Worm (Caenorhabditis elegans): ENCODE results near the gene clec-204.
A peak's percentile ranks its signal among the peaks of the same experiment; 100 is the strongest.

clec-204 gene

DNA sequence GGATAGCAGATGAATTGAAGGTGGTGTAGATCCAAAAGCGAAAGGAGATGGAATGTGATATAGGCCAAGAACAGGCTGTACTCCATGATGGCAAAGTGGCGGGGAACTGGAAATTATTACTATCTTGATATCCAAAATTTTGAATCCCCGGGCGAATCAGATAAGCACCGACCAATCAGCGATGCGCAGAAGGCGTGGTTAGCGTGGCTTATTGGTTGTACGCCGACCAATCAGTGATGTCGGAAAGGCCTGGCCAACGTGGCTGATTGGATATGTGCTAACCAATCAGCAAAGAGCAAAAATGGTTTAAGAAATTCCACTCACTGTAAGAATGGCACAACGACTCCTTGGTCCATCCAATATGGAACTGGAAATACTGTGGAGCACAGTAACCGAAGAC, 23.0 kb downstream of the clec-204 start:
- TF ChIP-seq ceh-82 (tag; optimal IDR thresholded peaks at IDR 0.05) (no peak), alr-1 (tag; optimal IDR thresholded peaks at IDR 0.05) (no peak), snpc-4 (tag; optimal IDR thresholded peaks at IDR 0.05) (no peak), unc-55 (GFP tag; optimal IDR thresholded peaks at IDR 0.05) (no peak), dmd-4 (tag; optimal IDR thresholded peaks at IDR 0.05) (no peak), nhr-23 (tag; optimal IDR thresholded peaks at IDR 0.05) (no peak), nhr-21 (tag; optimal IDR thresholded peaks at IDR 0.05) (no peak)

DNA sequence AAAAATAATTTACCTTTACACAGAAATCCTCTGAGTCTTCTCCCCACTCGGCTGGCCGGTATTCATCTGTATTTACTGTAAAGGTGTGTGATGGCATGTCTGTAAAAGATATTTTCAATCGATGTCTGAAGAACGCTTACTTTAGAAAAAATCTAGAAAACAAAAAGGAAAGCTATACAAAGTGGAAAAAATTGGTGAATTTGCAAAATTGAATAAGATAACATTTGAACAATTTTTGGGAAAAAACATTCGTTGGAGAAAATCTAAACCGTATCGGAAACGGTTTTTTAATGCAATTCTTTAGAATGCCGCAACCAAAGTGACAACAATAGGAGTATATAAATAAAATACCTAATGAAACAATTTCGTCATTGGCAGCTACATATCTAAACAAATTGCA, 25.0 kb downstream of the clec-204 start, which contains the start of gene F36H9.5:
Gene F36H9.5, minus strand, starts transcription at position 101 of the 400 bp plus-strand sequence.
- no peak for TF ChIP-seq ceh-16 (tag; optimal IDR thresholded peaks at IDR 0.05)
- TF ChIP-seq nhr-10 (tag; optimal IDR thresholded peaks at IDR 0.05): no peak
- TF ChIP-seq ztf-4 (tag; optimal IDR thresholded peaks at IDR 0.05): no peak
- no peak for TF ChIP-seq unc-39 (tag; optimal IDR thresholded peaks at IDR 0.05)
- TF ChIP-seq lin-39 (tag; optimal IDR thresholded peaks at IDR 0.05): no peak
- no peak for TF ChIP-seq sma-9 (GFP tag; optimal IDR thresholded peaks at IDR 0.05)
- TF ChIP-seq sma-9 (tag; optimal IDR thresholded peaks at IDR 0.05): no peak
- TF ChIP-seq lsy-2 (tag; optimal IDR thresholded peaks at IDR 0.05): no peak
- no peak for TF ChIP-seq C34F6.9 (tag; optimal IDR thresholded peaks at IDR 0.05)

DNA sequence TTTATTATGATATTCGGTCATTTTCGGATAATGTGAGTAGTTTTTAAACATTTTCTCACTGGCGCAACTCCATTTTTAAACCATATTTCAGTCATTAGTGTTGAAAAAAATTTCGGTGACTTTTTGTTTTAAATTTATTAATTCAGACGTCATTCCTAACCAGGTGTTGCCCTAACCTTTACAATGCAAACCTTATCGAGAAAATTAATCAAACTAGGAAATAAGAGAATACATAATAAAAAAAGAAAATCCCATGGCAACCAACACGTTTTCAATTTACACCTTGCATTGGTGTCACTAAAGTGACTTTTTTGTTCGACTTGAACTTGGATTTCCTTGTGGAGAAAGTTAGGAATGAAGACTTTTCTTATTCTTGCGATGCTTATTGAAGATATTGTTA, 31.2 kb downstream of the clec-204 start, which contains the start of gene F36H9.2:
Gene F36H9.2, plus strand, starts transcription at position 301 of the 400 bp plus-strand sequence.
- TF ChIP-seq mab-5 (tag; optimal IDR thresholded peaks at IDR 0.05) (no peak), snpc-4 (tag; optimal IDR thresholded peaks at IDR 0.05) (no peak), lin-11 (tag; optimal IDR thresholded peaks at IDR 0.05) (no peak), skn-1 (tag; optimal IDR thresholded peaks at IDR 0.05) (no peak), aly-2 (tag; optimal IDR thresholded peaks at IDR 0.05) (no peak), nhr-12 (tag; optimal IDR thresholded peaks at IDR 0.05) (no peak), nhr-129 (tag; optimal IDR thresholded peaks at IDR 0.05) (no peak), R02D3.7 (tag; optimal IDR thresholded peaks at IDR 0.05) (no peak), unc-55 (GFP tag; optimal IDR thresholded peaks at IDR 0.05) (no peak), peb-1 (tag; optimal IDR thresholded peaks at IDR 0.05) (no peak), blmp-1 (tag; optimal IDR thresholded peaks at IDR 0.05; ENCODE audit: insufficient read depth) (no peak), nhr-25 (tag; optimal IDR thresholded peaks at IDR 0.05) (no peak), sma-9 (GFP tag; optimal IDR thresholded peaks at IDR 0.05) (no peak), sma-9 (tag; optimal IDR thresholded peaks at IDR 0.05) (no peak), nhr-21 (tag; optimal IDR thresholded peaks at IDR 0.05) (no peak), ztf-11 (tag; optimal IDR thresholded peaks at IDR 0.05) (no peak)

DNA sequence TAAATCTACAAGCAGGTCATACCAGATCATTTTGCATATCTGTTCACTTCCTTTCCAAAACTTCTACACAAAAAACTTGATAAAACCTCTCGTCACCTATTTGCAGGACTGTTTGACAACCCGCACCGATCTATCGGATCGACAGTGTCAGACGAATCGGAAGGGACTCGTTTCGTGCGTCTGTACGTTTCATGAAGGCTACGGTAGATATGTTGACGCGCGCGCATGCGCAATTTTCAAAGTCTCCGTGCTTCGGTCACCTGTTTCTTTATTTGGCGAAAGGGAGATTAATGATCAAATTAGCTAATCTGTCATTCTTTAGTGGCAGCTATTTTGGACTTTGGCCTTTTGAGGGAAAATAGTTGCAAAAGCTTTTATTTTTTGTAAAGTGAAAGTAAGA, 32.5 kb downstream of the clec-204 start:
- TF ChIP-seq sma-3 (GFP tag; optimal IDR thresholded peaks at IDR 0.05) (peak; percentile 26), blmp-1 (tag; optimal IDR thresholded peaks at IDR 0.05; ENCODE audit: insufficient read depth) (peak; percentile 59), nhr-25 (tag; optimal IDR thresholded peaks at IDR 0.05) (peak; percentile 76), snpc-4 (tag; optimal IDR thresholded peaks at IDR 0.05) (no peak), sem-4 (tag; optimal IDR thresholded peaks at IDR 0.05) (peak; percentile 3), gmeb-1 (tag; optimal IDR thresholded peaks at IDR 0.05) (no peak), nhr-21 (tag; optimal IDR thresholded peaks at IDR 0.05) (peak; percentile 78), lin-39 (tag; optimal IDR thresholded peaks at IDR 0.05) (no peak), mab-5 (tag; optimal IDR thresholded peaks at IDR 0.05) (no peak)

DNA sequence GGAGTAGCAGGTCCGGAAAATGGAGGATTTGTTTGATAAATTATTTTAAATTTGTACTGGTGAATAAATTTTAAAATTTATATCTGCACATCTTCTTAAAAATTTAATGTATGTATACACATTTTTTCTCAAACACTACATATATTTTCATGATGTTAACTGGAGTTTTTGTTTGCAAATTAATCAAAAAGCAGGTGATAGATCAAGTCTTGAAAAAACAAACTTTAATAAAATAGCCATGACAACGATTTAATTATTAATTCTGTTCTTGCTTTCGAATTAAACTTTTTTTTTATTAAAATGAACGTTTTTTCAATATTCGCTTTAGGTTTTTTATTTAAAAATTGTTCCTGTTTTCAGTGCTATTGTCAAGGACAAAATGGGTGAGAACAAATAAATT, 37.3 kb downstream of the clec-204 start, which contains the start of gene F36H9.1:
Gene F36H9.1, plus strand, starts transcription at position 301 of the 400 bp plus-strand sequence.
- no peak for TF ChIP-seq blmp-1 (tag; optimal IDR thresholded peaks at IDR 0.05; ENCODE audit: insufficient read depth)
- TF ChIP-seq nhr-11 (tag; optimal IDR thresholded peaks at IDR 0.05): no peak
- TF ChIP-seq mab-5 (tag; optimal IDR thresholded peaks at IDR 0.05): no peak
- no peak for TF ChIP-seq fos-1 (tag; optimal IDR thresholded peaks at IDR 0.05)
- TF ChIP-seq skn-1 (tag; optimal IDR thresholded peaks at IDR 0.05): no peak
- no peak for TF ChIP-seq zag-1 (tag; optimal IDR thresholded peaks at IDR 0.05)
- TF ChIP-seq unc-39 (tag; optimal IDR thresholded peaks at IDR 0.05): no peak
- no peak for TF ChIP-seq ama-1 (optimal IDR thresholded peaks at IDR 0.05)
- TF ChIP-seq lsy-2 (tag; optimal IDR thresholded peaks at IDR 0.05): no peak
- TF ChIP-seq nhr-23 (tag; optimal IDR thresholded peaks at IDR 0.05): no peak
- no peak for TF ChIP-seq elt-3 (tag; optimal IDR thresholded peaks at IDR 0.05)
- no peak for TF ChIP-seq dmd-4 (tag; optimal IDR thresholded peaks at IDR 0.05)
- no peak for TF ChIP-seq sma-9 (GFP tag; optimal IDR thresholded peaks at IDR 0.05)
- no peak for TF ChIP-seq sma-9 (tag; optimal IDR thresholded peaks at IDR 0.05)
- no peak for TF ChIP-seq nhr-129 (tag; optimal IDR thresholded peaks at IDR 0.05)

Data from whole organism, L2 larva.